Worm (Caenorhabditis elegans) whole organism, late embryonic: Measurements from ENCODE around the gene Y47D3B.3.

ENCODE experiments used
- C08G9.2 ChIP-seq: sonication (generic microtip); optimal IDR thresholded peaks from 2 replicates; lab custom pipeline; 2016; ENCODE audit warnings: mild to moderate bottlenecking, missing genetic modification characterization, moderate library complexity, missing compliant biosample characterization
- F13H6.1 ChIP-seq: sonication (generic microtip); optimal IDR thresholded peaks from 2 replicates; lab custom pipeline; 2016; ENCODE audit warnings: missing genetic modification characterization, missing compliant biosample characterization
- ahr-1 ChIP-seq: sonication (generic microtip); optimal IDR thresholded peaks from 2 replicates; lab custom pipeline; 2016; ENCODE audit warnings: missing genetic modification characterization, missing compliant biosample characterization
- ceh-14 ChIP-seq: sonication (generic microtip); optimal IDR thresholded peaks from 2 replicates; lab custom pipeline; 2016; ENCODE audit warnings: missing genotype, missing genetic modification characterization, missing compliant biosample characterization
- ceh-18 ChIP-seq: sonication (generic microtip); optimal IDR thresholded peaks from 2 replicates; lab custom pipeline; 2016; ENCODE audit warnings: missing genetic modification characterization, missing compliant biosample characterization
- ceh-2 ChIP-seq: sonication (generic microtip); optimal IDR thresholded peaks from 2 replicates; lab custom pipeline; 2016; ENCODE audit warnings: missing genotype, missing genetic modification characterization, missing compliant biosample characterization
- ceh-24 ChIP-seq: sonication (generic microtip); optimal IDR thresholded peaks from 2 replicates; lab custom pipeline; 2016; ENCODE audit warnings: mild to moderate bottlenecking, missing genetic modification characterization, missing compliant biosample characterization
- ceh-31 ChIP-seq: sonication (generic microtip); optimal IDR thresholded peaks from 2 replicates; lab custom pipeline; 2016; ENCODE audit warnings: missing genetic modification characterization, missing compliant biosample characterization
- ceh-45 ChIP-seq: fragments of 200-800 bp; sonication (Bioruptor generic); IDR thresholded peaks from 2 replicates; pipeline ENCODE4 v1.3.6; 2022; ENCODE audit warnings: missing genetic modification reagents, missing genetic modification characterization, missing compliant biosample characterization
- ceh-48 ChIP-seq: sonication (generic microtip); optimal IDR thresholded peaks from 2 replicates; lab custom pipeline; 2016; ENCODE audit warnings: missing genetic modification characterization, inconsistent platforms, missing compliant biosample characterization
- ceh-6 ChIP-seq: fragments of 200-800 bp; sonication (Bioruptor generic); optimal IDR thresholded peaks from 2 replicates; lab custom pipeline; 2018; ENCODE audit warnings: mild to moderate bottlenecking, missing genetic modification characterization, missing compliant biosample characterization
- ceh-9 ChIP-seq: sonication (generic microtip); optimal IDR thresholded peaks from 2 replicates; lab custom pipeline; 2016; ENCODE audit warnings: mild to moderate bottlenecking, missing genetic modification characterization, inconsistent platforms, missing compliant biosample characterization
- che-1 ChIP-seq: sonication (generic microtip); optimal IDR thresholded peaks from 2 replicates; lab custom pipeline; 2016; ENCODE audit warnings: mild to moderate bottlenecking, missing genetic modification characterization, missing compliant biosample characterization
- dve-1 ChIP-seq: sonication (generic microtip); optimal IDR thresholded peaks from 2 replicates; lab custom pipeline; 2017; ENCODE audit warnings: antibody characterized with exemption, mild to moderate bottlenecking, missing genetic modification characterization, missing compliant biosample characterization
- elt-2 ChIP-seq: sonication (generic microtip); optimal IDR thresholded peaks from 2 replicates; lab custom pipeline; 2016; ENCODE audit warnings: missing genetic modification reagents, missing genetic modification characterization, missing compliant biosample characterization
- fkh-10 ChIP-seq: fragments of 150-350 bp; optimal IDR thresholded peaks from 2 replicates; lab custom pipeline; 2014; ENCODE audit warnings: missing biosample characterization, missing genetic modification reagents, missing genetic modification characterization
- fkh-6 ChIP-seq: sonication (generic microtip); optimal IDR thresholded peaks from 2 replicates; lab custom pipeline; 2016; ENCODE audit warnings: missing genetic modification characterization, missing compliant biosample characterization
- hlh-13 ChIP-seq: fragments of 200-800 bp; sonication (Bioruptor generic); optimal IDR thresholded peaks from 2 replicates; lab custom pipeline; 2018; ENCODE audit warnings: mild to moderate bottlenecking, missing genetic modification characterization, missing compliant biosample characterization
- hlh-6 ChIP-seq: sonication (generic microtip); optimal IDR thresholded peaks from 2 replicates; lab custom pipeline; 2016; ENCODE audit warnings: missing genotype, missing genetic modification characterization, missing compliant biosample characterization
- lin-11 ChIP-seq: fragments of 200-800 bp; sonication (Bioruptor generic); optimal IDR thresholded peaks from 2 replicates; lab custom pipeline; 2018; ENCODE audit warnings: mild to moderate bottlenecking, missing genetic modification characterization, missing compliant biosample characterization
- madf-2 ChIP-seq: sonication (generic microtip); optimal IDR thresholded peaks from 2 replicates; lab custom pipeline; 2017; ENCODE audit warnings: missing genetic modification characterization, missing compliant biosample characterization
- pat-9 ChIP-seq: fragments of 200-800 bp; sonication (Bioruptor generic); optimal IDR thresholded peaks from 2 replicates; lab custom pipeline; 2018; ENCODE audit warnings: mild to moderate bottlenecking, missing genetic modification characterization, moderate library complexity, missing compliant biosample characterization
- pax-1 ChIP-seq: fragments of 150-350 bp; optimal IDR thresholded peaks from 2 replicates; lab custom pipeline; 2014; ENCODE audit warnings: missing biosample characterization, missing genetic modification characterization
- pqm-1 ChIP-seq: sonication (generic microtip); optimal IDR thresholded peaks from 2 replicates; lab custom pipeline; 2016; ENCODE audit warnings: missing genetic modification characterization, missing compliant biosample characterization
- unc-3 ChIP-seq, 2 experiments: fragments of 200-800 bp in 1 of 2; sonication (Bioruptor generic) in 1 of 2; sonication (generic microtip) in 1 of 2; conservative IDR thresholded peaks in 1 of 2; optimal IDR thresholded peaks in 1 of 2; 2 replicates each; pipeline versions ENCODE4 v1.3.6 to Lab custom; 2016 to 2022; ENCODE audit warnings: missing compliant biosample characterization in 2 of 2, missing genetic modification characterization in 2 of 2, missing genetic modification reagents in 1 of 2
- unc-55 ChIP-seq: sonication (generic microtip); optimal IDR thresholded peaks from 2 replicates; lab custom pipeline; 2017; ENCODE audit warnings: missing biosample characterization, missing genetic modification reagents, missing genetic modification characterization
- zip-5 ChIP-seq: sonication (generic microtip); optimal IDR thresholded peaks from 2 replicates; lab custom pipeline; 2016; ENCODE audit warnings: missing genetic modification characterization, missing compliant biosample characterization

Gene Y47D3B.3

ce11 chrIII:11405049-11405448 is 7.5 kb downstream of the Y47D3B.3 start, which contains the start of gene Y47D3B.4:
TSS of gene Y47D3B.4 (plus strand) at chrIII:11405349.
- TF ChIP-seq unc-3 (GFP tag; conservative IDR thresholded peaks at IDR 0.05; lab: Robert Waterston, UW) = no peak
- TF ChIP-seq unc-3 (tag; optimal IDR thresholded peaks at IDR 0.05; lab: Kevin White, UChicago) = no peak
- TF ChIP-seq ceh-14 (tag; lab: Kevin White, UChicago) = no peak
- no peak for TF ChIP-seq ceh-48
- no peak for TF ChIP-seq fkh-6 (tag; lab: Kevin White, UChicago)
- no peak for TF ChIP-seq ceh-6
- TF ChIP-seq che-1 = no peak
- no peak for TF ChIP-seq hlh-6
- no peak for TF ChIP-seq zip-5 (tag; lab: Kevin White, UChicago)

- TF ChIP-seq unc-55 (peak; percentile 31), pqm-1 (tag; lab: Kevin White, UChicago) (no peak)
Observed at ce11 chrIII:11410378-11410777, 12.8 kb downstream of the Y47D3B.3 start, which contains the start of gene twk-31. TSS of gene twk-31 (plus strand) at chrIII:11410678.

- TF ChIP-seq dve-1 (peak; percentile 69), ceh-18 (no peak), ceh-24 (tag; lab: Kevin White, UChicago) (no peak)
Observed at ce11 chrIII:11419551-11419950, 22.0 kb downstream of the Y47D3B.3 start.

ce11 chrIII:11424815-11425214 is 27.2 kb downstream of the Y47D3B.3 start:
- no peak for TF ChIP-seq unc-55
- peak; percentile 54 for TF ChIP-seq dve-1
- TF ChIP-seq, all 69 proteins: peak for 1

ce11 chrIII:11426906-11427305 is 29.3 kb downstream of the Y47D3B.3 start, which contains the start of gene idpc-1:
TSS of gene idpc-1 (plus strand) at chrIII:11427206.
- TF ChIP-seq fkh-6 (tag; lab: Kevin White, UChicago) (no peak), ceh-2 (tag; lab: Kevin White, UChicago) (no peak), F13H6.1 (tag; lab: Kevin White, UChicago) (no peak), lin-11 (no peak), unc-55 (no peak)

ce11 chrIII:11427548-11428152 is 30.1 kb downstream of the Y47D3B.3 start:
- TF ChIP-seq C08G9.2 (tag; lab: Kevin White, UChicago) = peak; percentile 8
- TF ChIP-seq zip-5 (tag; lab: Kevin White, UChicago) = no peak
- peak; percentile 35 for TF ChIP-seq ceh-6
- TF ChIP-seq ceh-9 (tag; lab: Kevin White, UChicago) = peak; percentile 36
- TF ChIP-seq ahr-1 = no peak
- no peak for TF ChIP-seq hlh-13
- TF ChIP-seq fkh-6 (tag; lab: Kevin White, UChicago) = no peak
- no peak for TF ChIP-seq madf-2 (tag; lab: Kevin White, UChicago)
- no peak for TF ChIP-seq pat-9 (tag; lab: Kevin White, UChicago)
- no peak for TF ChIP-seq ceh-14 (tag; lab: Kevin White, UChicago)
- TF ChIP-seq F13H6.1 (tag; lab: Kevin White, UChicago) = peak; percentile 11
- TF ChIP-seq fkh-10 (GFP tag; lab: Kevin White, UChicago) = no peak
- TF ChIP-seq pax-1 = no peak

ce11 chrIII:11434864-11435263 is 37.3 kb downstream of the Y47D3B.3 start:
- peak; percentile 32; the same call in 1 of the 2 replicates for TF ChIP-seq ceh-45 (GFP tag; lab: Robert Waterston, UW)

- TF ChIP-seq ceh-31 (tag; lab: Kevin White, UChicago) (no peak), ceh-9 (tag; lab: Kevin White, UChicago) (no peak), elt-2 (tag; lab: Kevin White, UChicago) (peak; percentile 44)
Observed at ce11 chrIII:11442556-11442955, 45.0 kb downstream of the Y47D3B.3 start, which contains the start of gene sbp-1. TSS of gene sbp-1 (minus strand) at chrIII:11442566.
